Worm (Caenorhabditis elegans) whole organism, L4 larva: ENCODE measurements around the gene F10G7.10.
"Not testable (repeated sequence)": the region's sequence is repeated elsewhere in the genome, so short reads cannot be mapped to it uniquely, and the experiment has no call there.

Experiments
- D1046.2 ChIP-seq: fragments of 200-800 bp; sonication (Bioruptor generic); IDR thresholded peaks from 2 replicates; pipeline ENCODE4 v1.3.6; 2022; ENCODE audit warnings: missing genetic modification characterization, missing compliant biosample characterization
- F37D6.2 ChIP-seq: sonication (generic microtip); optimal IDR thresholded peaks from 2 replicates; lab custom pipeline; 2016; ENCODE audit warnings: mild to moderate bottlenecking, missing genetic modification characterization, missing compliant biosample characterization
- F49E8.2 ChIP-seq: sonication (generic microtip); optimal IDR thresholded peaks from 2 replicates; lab custom pipeline; 2016; ENCODE audit warnings: missing compliant biosample characterization, mild to moderate bottlenecking, missing genetic modification characterization, borderline replicate concordance
- T26A8.4 ChIP-seq: fragments of 200-800 bp; sonication (Bioruptor generic); IDR thresholded peaks from 2 replicates; pipeline ENCODE4 v1.3.6; 2022; ENCODE audit warnings: missing genetic modification characterization, missing compliant biosample characterization
- Y48G9A.11 ChIP-seq: fragments of 200-800 bp; sonication (Bioruptor generic); IDR thresholded peaks from 2 replicates; pipeline ENCODE4 v1.3.6; 2022; ENCODE audit warnings: missing genetic modification reagents, missing genetic modification characterization, missing compliant biosample characterization
- Y75B8A.6 ChIP-seq: fragments of 200-800 bp; sonication (Bioruptor generic); IDR thresholded peaks from 2 replicates; pipeline ENCODE4 v1.3.6; 2022; ENCODE audit warnings: missing genetic modification reagents, missing genetic modification characterization, missing compliant biosample characterization
- ZK337.2 ChIP-seq: fragments of 200-800 bp; sonication (Bioruptor generic); IDR thresholded peaks from 2 replicates; pipeline ENCODE4 v1.3.6; 2022; ENCODE audit warnings: missing genetic modification reagents, missing genetic modification characterization, missing compliant biosample characterization
- ceh-28 ChIP-seq: fragments of 150-350 bp; optimal IDR thresholded peaks from 2 replicates; lab custom pipeline; 2014; ENCODE audit warnings: missing biosample characterization, missing genetic modification reagents, missing genetic modification characterization
- ctbp-1 ChIP-seq: fragments of 200-800 bp; sonication (Bioruptor generic); IDR thresholded peaks from 2 replicates; pipeline ENCODE4 v1.3.6; 2022; ENCODE audit warnings: missing genetic modification reagents, missing genetic modification characterization, missing compliant biosample characterization
- daf-16 ChIP-seq, 3 experiments: sonication (generic microtip); optimal IDR thresholded peaks; 2 replicates each; lab custom pipeline; 2016 to 2017; ENCODE audit warnings: missing genetic modification characterization in 3 of 3, missing genetic modification reagents in 3 of 3, mild to moderate bottlenecking in 2 of 3, missing compliant biosample characterization in 2 of 3, missing biosample characterization in 1 of 3, moderate library complexity in 1 of 3
- dmd-9 ChIP-seq: fragments of 200-800 bp; sonication (Bioruptor generic); IDR thresholded peaks from 2 replicates; pipeline ENCODE4 v1.3.6; 2022; ENCODE audit warnings: missing genetic modification reagents, missing genetic modification characterization, missing compliant biosample characterization
- dpl-1 ChIP-seq: fragments of 150-350 bp; optimal IDR thresholded peaks from 2 replicates; lab custom pipeline; 2014; ENCODE audit warnings: missing biosample characterization, missing genetic modification reagents, missing genetic modification characterization
- dve-1 ChIP-seq: sonication (generic microtip); optimal IDR thresholded peaks from 2 replicates; lab custom pipeline; 2017; ENCODE audit warnings: antibody characterized with exemption, mild to moderate bottlenecking, missing genetic modification characterization, missing compliant biosample characterization; ENCODE audit not compliant: insufficient read depth
- egl-43 ChIP-seq: fragments of 200-800 bp; sonication (Bioruptor generic); IDR thresholded peaks from 2 replicates; pipeline ENCODE4 v1.3.6; 2022; ENCODE audit warnings: missing genetic modification reagents, missing genetic modification characterization, missing compliant biosample characterization
- hif-1 ChIP-seq, 2 experiments: sonication (generic microtip); optimal IDR thresholded peaks; 2 replicates each; lab custom pipeline; 2016 to 2017; ENCODE audit warnings: missing compliant biosample characterization in 2 of 2, missing genetic modification characterization in 2 of 2, missing genetic modification reagents in 2 of 2, missing genotype in 2 of 2, mild to moderate bottlenecking in 1 of 2
- hlh-30 ChIP-seq: sonication (generic microtip); optimal IDR thresholded peaks from 2 replicates; lab custom pipeline; 2017; ENCODE audit warnings: antibody characterized with exemption, mild to moderate bottlenecking, missing genetic modification characterization, missing compliant biosample characterization; ENCODE audit not compliant: insufficient read depth
- hmg-1.1 ChIP-seq: fragments of 200-800 bp; sonication (Bioruptor generic); IDR thresholded peaks from 2 replicates; pipeline ENCODE4 v1.3.6; 2022; ENCODE audit warnings: missing genetic modification reagents, missing genetic modification characterization, missing compliant biosample characterization
- lim-7 ChIP-seq: fragments of 200-800 bp; sonication (Bioruptor generic); IDR thresholded peaks from 2 replicates; pipeline ENCODE4 v1.3.6; 2022; ENCODE audit warnings: missing genetic modification characterization, missing compliant biosample characterization
- lin-1 ChIP-seq: fragments of 200-800 bp; sonication (Bioruptor generic); IDR thresholded peaks from 2 replicates; pipeline ENCODE4 v1.3.6; 2022; ENCODE audit warnings: missing genetic modification reagents, missing genetic modification characterization, missing compliant biosample characterization
- lin-13 ChIP-seq: fragments of 150-350 bp; optimal IDR thresholded peaks from 2 replicates; lab custom pipeline; 2014; ENCODE audit warnings: missing biosample characterization, missing genetic modification reagents, missing genetic modification characterization
- lin-15B ChIP-seq: fragments of 150-350 bp; sonication (generic microtip); optimal IDR thresholded peaks from 3 replicates; lab custom pipeline; 2014; ENCODE audit warnings: missing biosample characterization, missing genetic modification characterization
- lin-29 ChIP-seq: fragments of 200-800 bp; sonication (Bioruptor generic); IDR thresholded peaks from 2 replicates; pipeline ENCODE4 v1.3.6; 2022; ENCODE audit warnings: missing genetic modification reagents, missing genetic modification characterization, missing compliant biosample characterization
- lin-38 ChIP-seq: fragments of 200-800 bp; sonication (Bioruptor generic); IDR thresholded peaks from 2 replicates; pipeline ENCODE4 v1.3.6; 2022; ENCODE audit warnings: missing genetic modification reagents, missing genetic modification characterization, missing compliant biosample characterization
- lsy-2 ChIP-seq, 2 experiments: fragments of 150-350 bp in 1 of 2; sonication (generic microtip) in 1 of 2; optimal IDR thresholded peaks; 2 replicates each; lab custom pipeline; 2014 to 2017; ENCODE audit warnings: missing biosample characterization in 2 of 2, missing genetic modification characterization in 2 of 2
- madf-5 ChIP-seq, 2 experiments: fragments of 200-800 bp; sonication (Bioruptor generic); IDR thresholded peaks; 2 replicates each; pipeline ENCODE4 v1.3.6; 2022; ENCODE audit warnings: missing compliant biosample characterization in 2 of 2, missing genetic modification characterization in 2 of 2
- madf-9 ChIP-seq: fragments of 200-800 bp; sonication (Bioruptor generic); conservative IDR thresholded peaks from 2 replicates; pipeline ENCODE4 v1.3.6; 2022; ENCODE audit warnings: missing genetic modification reagents, missing genetic modification characterization, missing compliant biosample characterization
- mdl-1 ChIP-seq, 2 experiments: fragments of 150-350 bp in 1 of 2; sonication (generic microtip) in 1 of 2; optimal IDR thresholded peaks; 2 replicates each; lab custom pipeline; 2014 to 2017; ENCODE audit warnings: missing biosample characterization in 2 of 2, missing genetic modification characterization in 2 of 2
- mdt-29 ChIP-seq: fragments of 200-800 bp; sonication (Bioruptor generic); IDR thresholded peaks from 2 replicates; pipeline ENCODE4 v1.3.6; 2022; ENCODE audit warnings: missing genetic modification reagents, missing genetic modification characterization, missing compliant biosample characterization
- mep-1 ChIP-seq: fragments of 150-350 bp; sonication (generic microtip); optimal IDR thresholded peaks from 3 replicates; lab custom pipeline; 2014; ENCODE audit warnings: missing biosample characterization, missing genetic modification characterization
- mxl-2 ChIP-seq: fragments of 200-800 bp; sonication (Bioruptor generic); conservative IDR thresholded peaks from 2 replicates; pipeline ENCODE4 v1.3.6; 2022; ENCODE audit warnings: missing genetic modification reagents, missing genetic modification characterization, missing compliant biosample characterization
- nhr-11 ChIP-seq: fragments of 150-350 bp; optimal IDR thresholded peaks from 2 replicates; lab custom pipeline; 2014; ENCODE audit warnings: missing biosample characterization, missing genetic modification characterization
- nhr-42 ChIP-seq: fragments of 200-800 bp; sonication (Bioruptor generic); IDR thresholded peaks from 2 replicates; pipeline ENCODE4 v1.3.6; 2022; ENCODE audit warnings: missing genetic modification characterization, missing compliant biosample characterization
- nhr-48 ChIP-seq: sonication (generic microtip); optimal IDR thresholded peaks from 2 replicates; lab custom pipeline; 2016; ENCODE audit warnings: mild to moderate bottlenecking, missing genetic modification characterization, missing compliant biosample characterization
- nhr-6 ChIP-seq: fragments of 150-350 bp; optimal IDR thresholded peaks from 2 replicates; lab custom pipeline; 2014; ENCODE audit warnings: missing biosample characterization, missing genetic modification characterization
- nhr-77 ChIP-seq: fragments of 150-350 bp; optimal IDR thresholded peaks from 2 replicates; lab custom pipeline; 2014; ENCODE audit warnings: missing biosample characterization, missing genetic modification characterization
- pha-4 ChIP-seq, 2 experiments: fragments of 150-350 bp in 1 of 2; fragments of 200-800 bp in 1 of 2; sonication (Bioruptor generic) in 1 of 2; IDR thresholded peaks in 1 of 2; optimal IDR thresholded peaks in 1 of 2; 2 replicates each; pipeline versions ENCODE4 v1.3.6 to Lab custom; 2014 to 2022; ENCODE audit warnings: missing genetic modification characterization in 2 of 2, missing genetic modification reagents in 2 of 2, missing biosample characterization in 1 of 2, missing compliant biosample characterization in 1 of 2
- php-3 ChIP-seq: fragments of 200-800 bp; sonication (Bioruptor generic); IDR thresholded peaks from 2 replicates; pipeline ENCODE4 v1.3.6; 2022; ENCODE audit warnings: missing genetic modification reagents, missing genetic modification characterization, missing compliant biosample characterization
- rbr-2 ChIP-seq: sonication (generic microtip); optimal IDR thresholded peaks from 2 replicates; lab custom pipeline; 2016; ENCODE audit warnings: missing genotype, missing genetic modification characterization, missing compliant biosample characterization
- set-16 ChIP-seq: fragments of 200-800 bp; sonication (Bioruptor generic); IDR thresholded peaks from 2 replicates; pipeline ENCODE4 v1.3.6; 2022; ENCODE audit warnings: missing genetic modification reagents, missing genetic modification characterization, missing compliant biosample characterization
- spr-1 ChIP-seq: sonication (generic microtip); optimal IDR thresholded peaks from 2 replicates; lab custom pipeline; 2016; ENCODE audit warnings: mild to moderate bottlenecking, missing genetic modification characterization, missing compliant biosample characterization
- tra-1 ChIP-seq: fragments of 200-800 bp; sonication (Bioruptor generic); IDR thresholded peaks from 2 replicates; pipeline ENCODE4 v1.3.6; 2022; ENCODE audit warnings: missing genetic modification reagents, missing genetic modification characterization, missing compliant biosample characterization
- unc-130 ChIP-seq: sonication (generic microtip); optimal IDR thresholded peaks from 2 replicates; lab custom pipeline; 2016; ENCODE audit warnings: missing genetic modification reagents, missing genetic modification characterization, missing compliant biosample characterization
- vab-7 ChIP-seq: fragments of 200-800 bp; sonication (Bioruptor generic); IDR thresholded peaks from 2 replicates; pipeline ENCODE4 v1.3.6; 2022; ENCODE audit warnings: missing genetic modification reagents, missing genetic modification characterization, missing compliant biosample characterization

The F10G7.10 gene

DNA sequence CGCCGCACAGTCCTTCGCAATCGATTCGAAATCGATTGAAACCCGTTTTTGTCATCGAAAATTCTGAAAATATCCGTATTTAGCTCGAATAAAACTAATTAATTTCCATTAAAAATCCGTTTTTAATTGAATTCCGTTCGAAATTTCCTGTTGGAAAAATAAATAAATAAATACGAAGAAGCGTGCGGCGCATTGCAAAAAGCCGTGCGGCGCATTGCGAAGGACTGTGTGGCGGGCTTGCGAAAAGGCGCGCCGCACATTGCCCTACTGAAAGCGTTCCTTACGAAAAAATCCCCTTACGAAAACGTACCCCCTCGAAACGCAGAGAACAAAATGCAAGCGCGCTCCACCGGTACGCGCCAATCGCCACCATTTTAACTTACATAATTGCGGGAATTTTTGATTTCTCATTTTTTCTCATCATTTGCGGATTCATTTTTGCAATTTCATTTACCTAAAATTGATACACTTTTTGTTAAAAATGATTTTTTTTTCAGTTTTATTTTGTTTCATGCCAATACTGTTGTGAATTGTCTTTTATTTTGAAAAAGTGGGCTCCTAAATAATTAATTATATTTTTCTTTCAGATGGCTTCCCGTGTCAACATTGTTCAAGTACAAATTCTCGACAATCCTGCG, 24.5 kb downstream of the F10G7.10 start, which contains the start of gene unc-85 (continued):
- TF ChIP-seq hif-1 (tag; optimal IDR thresholded peaks at IDR 0.05; lab: Kevin White, UChicago): peak in 1 of 2 experiments; percentile 61
- peak; percentile 71 to 83 for TF ChIP-seq lsy-2 (tag; optimal IDR thresholded peaks at IDR 0.05; lab: Kevin White, UChicago)
- peak; percentile 67 for TF ChIP-seq lin-15B (tag; lab: Kevin White, UChicago)
- TF ChIP-seq egl-43: peak; percentile 82
- peak; percentile 65; the same call in 1 of the 2 replicates for TF ChIP-seq lin-29
- peak; percentile 59 for TF ChIP-seq dpl-1 (GFP tag; lab: Kevin White, UChicago)
- peak; percentile 33 for TF ChIP-seq nhr-6 (tag; lab: Kevin White, UChicago)
- TF ChIP-seq nhr-42 (GFP tag; lab: Robert Waterston, UW): peak; percentile 88
- TF ChIP-seq daf-16 (GFP tag; optimal IDR thresholded peaks at IDR 0.05; lab: Kevin White, UChicago): peak in 1 of 2 experiments; percentile 41
- peak; percentile 32 for TF ChIP-seq daf-16 (tag; optimal IDR thresholded peaks at IDR 0.05; lab: Kevin White, UChicago)
- TF ChIP-seq mdl-1 (tag; optimal IDR thresholded peaks at IDR 0.05; lab: Kevin White, UChicago): peak in 1 of 2 experiments; percentile 16
- TF ChIP-seq Y48G9A.11 (GFP tag; lab: Robert Waterston, UW): peak; percentile 92
- TF ChIP-seq Y75B8A.6 (GFP tag; lab: Robert Waterston, UW): peak; percentile 89
- peak; percentile 44 for TF ChIP-seq hlh-30
- peak; percentile 83 for TF ChIP-seq mxl-2 (GFP tag; lab: Robert Waterston, UW)
- TF ChIP-seq F49E8.2 (tag; lab: Kevin White, UChicago): peak; percentile 60
- peak; percentile 90 for TF ChIP-seq pha-4 (GFP tag; IDR thresholded peaks at IDR 0.05; lab: Robert Waterston, UW)
- not testable (repeated sequence) for TF ChIP-seq pha-4 (tag; optimal IDR thresholded peaks at IDR 0.05; lab: Kevin White, UChicago)
- TF ChIP-seq rbr-2 (tag; lab: Kevin White, UChicago): peak; percentile 78
- peak; percentile 87 for TF ChIP-seq ctbp-1 (GFP tag; lab: Robert Waterston, UW)
- peak; percentile 99 for TF ChIP-seq lin-38 (GFP tag; lab: Robert Waterston, UW)
- TF ChIP-seq nhr-11 (tag; lab: Kevin White, UChicago): peak; percentile 43
- peak; percentile 22 for TF ChIP-seq nhr-48 (tag; lab: Kevin White, UChicago)
- TF ChIP-seq dve-1 (tag; lab: Kevin White, UChicago): peak; percentile 56
- peak; percentile 2 for TF ChIP-seq ceh-28 (tag; lab: Kevin White, UChicago)
- peak; percentile 49 for TF ChIP-seq F37D6.2 (tag; lab: Kevin White, UChicago)
- peak; percentile 94 for TF ChIP-seq vab-7 (GFP tag; lab: Robert Waterston, UW)
- peak; percentile 23; the same call in 1 of the 2 replicates for TF ChIP-seq php-3 (GFP tag; lab: Robert Waterston, UW)
- TF ChIP-seq madf-9 (GFP tag; lab: Robert Waterston, UW): peak; percentile 79
- peak; percentile 79 for TF ChIP-seq set-16 (GFP tag; lab: Robert Waterston, UW)
- TF ChIP-seq spr-1 (tag; lab: Kevin White, UChicago): peak; percentile 70
- TF ChIP-seq lin-1: peak; percentile 88
- peak; percentile 78 for TF ChIP-seq dmd-9 (GFP tag; lab: Robert Waterston, UW)
- peak; percentile 93 for TF ChIP-seq hmg-1.1 (GFP tag; lab: Robert Waterston, UW)
- peak; percentile 91 for TF ChIP-seq tra-1
- TF ChIP-seq ZK337.2 (GFP tag; lab: Robert Waterston, UW): peak; percentile 55; the same call in 1 of the 2 replicates
- peak; percentile 80 for TF ChIP-seq unc-130 (GFP tag; lab: Kevin White, UChicago)
- TF ChIP-seq lin-13 (GFP tag; lab: Kevin White, UChicago): peak; percentile 24
- TF ChIP-seq mdt-29 (GFP tag; lab: Robert Waterston, UW): peak; percentile 57; the same call in 1 of the 2 replicates
- TF ChIP-seq T26A8.4 (GFP tag; lab: Robert Waterston, UW): peak; percentile 92
- peak; percentile 23 for TF ChIP-seq nhr-77 (tag; lab: Kevin White, UChicago)
- peak; percentile 53 to 61; a peak in 1 of 4 replicates for TF ChIP-seq madf-5 (GFP tag; IDR thresholded peaks at IDR 0.05; lab: Robert Waterston, UW)
- TF ChIP-seq D1046.2 (GFP tag; lab: Robert Waterston, UW): peak; percentile 96
- TF ChIP-seq lim-7 (GFP tag; lab: Robert Waterston, UW): peak; percentile 62; the same call in 1 of the 2 replicates
- peak; percentile 82 for TF ChIP-seq mep-1 (tag; lab: Kevin White, UChicago)
